Fruit fly (Drosophila melanogaster) whole organism, embryonic: Measurements from ENCODE around the gene CG4586.

Experiments
- CG12236 ChIP-seq: fragments of 200-800 bp; sonication (Bioruptor generic); optimal IDR thresholded peaks from 2 replicates; lab custom pipeline; 2016; ENCODE audit warnings: missing biosample characterization, missing genetic modification characterization
- CG14667 ChIP-seq: fragments of 200-800 bp; sonication (Bioruptor generic); IDR thresholded peaks from 2 replicates; pipeline ENCODE4 v1.3.6; 2022; ENCODE audit warnings: missing biosample characterization, missing genetic modification characterization
- CG15601 ChIP-seq: fragments of 200-800 bp; sonication (Bioruptor generic); optimal IDR thresholded peaks from 3 replicates; lab custom pipeline; 2019; ENCODE audit warnings: missing biosample characterization, mild to moderate bottlenecking, missing genetic modification characterization, moderate library complexity
- CG18011 ChIP-seq: fragments of 200-800 bp; sonication (Bioruptor generic); optimal IDR thresholded peaks from 2 replicates; lab custom pipeline; 2017; ENCODE audit warnings: missing biosample characterization, missing genetic modification characterization, mild to moderate bottlenecking, moderate library complexity, missing genotype
- CG33557 ChIP-seq: fragments of 200-800 bp; sonication (Bioruptor generic); optimal IDR thresholded peaks from 2 replicates; lab custom pipeline; 2019; ENCODE audit warnings: missing biosample characterization, mild to moderate bottlenecking, missing genetic modification characterization, moderate library complexity
- CG42726 ChIP-seq: fragments of 200-800 bp; sonication (Bioruptor generic); IDR thresholded peaks from 2 replicates; pipeline ENCODE4 v1.3.6; 2022; ENCODE audit warnings: missing biosample characterization, missing genetic modification characterization; ENCODE audit not compliant: partially characterized antibody
- CG6272 ChIP-seq: fragments of 200-800 bp; sonication (Bioruptor generic); IDR thresholded peaks from 2 replicates; pipeline ENCODE4 v1.3.6; 2022; ENCODE audit warnings: missing biosample characterization, missing genetic modification characterization
- CG7745 ChIP-seq: fragments of 200-800 bp; sonication (Bioruptor generic); optimal IDR thresholded peaks from 2 replicates; lab custom pipeline; 2018; ENCODE audit warnings: missing biosample characterization, mild to moderate bottlenecking, missing genetic modification characterization, moderate library complexity
- CG7786 ChIP-seq: fragments of 200-800 bp; sonication (Bioruptor generic); optimal IDR thresholded peaks from 2 replicates; lab custom pipeline; 2016; ENCODE audit warnings: missing biosample characterization, missing genetic modification characterization
- CG7839 ChIP-seq: fragments of 200-800 bp; sonication (Bioruptor generic); optimal IDR thresholded peaks from 3 replicates; lab custom pipeline; 2018; ENCODE audit warnings: missing biosample characterization, mild to moderate bottlenecking, missing genetic modification characterization, moderate library complexity
- CG8290 ChIP-seq, 3 experiments: fragments of 200-800 bp; sonication (Bioruptor generic); optimal IDR thresholded peaks; 2 replicates each; lab custom pipeline; 2016 to 2019; ENCODE audit warnings: missing biosample characterization in 3 of 3, missing genetic modification characterization in 3 of 3, mild to moderate bottlenecking in 2 of 3, moderate library complexity in 1 of 3
- CG8924 ChIP-seq: fragments of 200-800 bp; optimal IDR thresholded peaks from 3 replicates; lab custom pipeline; 2019; ENCODE audit warnings: missing biosample characterization, mild to moderate bottlenecking, missing genetic modification characterization, moderate library complexity
- CG9932 ChIP-seq: fragments of 200-800 bp; sonication (Bioruptor generic); IDR thresholded peaks from 2 replicates; pipeline ENCODE4 v1.3.6; 2022; ENCODE audit warnings: missing biosample characterization, missing genetic modification characterization
- CoRest ChIP-seq: fragments of 200-800 bp; sonication (Bioruptor generic); optimal IDR thresholded peaks from 3 replicates; lab custom pipeline; 2018; ENCODE audit warnings: missing biosample characterization, mild to moderate bottlenecking, missing genetic modification characterization, moderate library complexity
- Dref ChIP-seq: fragments of 200-800 bp; sonication (Bioruptor generic); IDR thresholded peaks from 2 replicates; pipeline ENCODE4 v1.3.6; 2022; ENCODE audit warnings: missing biosample characterization, missing genetic modification characterization
- Hsf ChIP-seq: fragments of 200-800 bp; sonication (Bioruptor generic); optimal IDR thresholded peaks from 3 replicates; lab custom pipeline; 2016; ENCODE audit warnings: missing biosample characterization, missing genetic modification characterization
- Jarid2 ChIP-seq: fragments of 200-800 bp; sonication (Bioruptor generic); optimal IDR thresholded peaks from 3 replicates; lab custom pipeline; 2017; ENCODE audit warnings: mild to moderate bottlenecking, missing biosample characterization, missing genetic modification reagents, missing genetic modification characterization
- Meics ChIP-seq: fragments of 200-800 bp; sonication (Bioruptor generic); optimal IDR thresholded peaks from 2 replicates; lab custom pipeline; 2017; ENCODE audit warnings: missing biosample characterization, mild to moderate bottlenecking, missing genetic modification characterization
- Mrtf ChIP-seq: fragments of 200-800 bp; sonication (Bioruptor generic); IDR thresholded peaks from 3 replicates; pipeline ENCODE4 v1.3.6; 2022; ENCODE audit warnings: missing biosample characterization, missing genetic modification characterization
- NC2α ChIP-seq: fragments of 200-800 bp; sonication (Bioruptor generic); optimal IDR thresholded peaks from 2 replicates; lab custom pipeline; 2016; ENCODE audit warnings: missing biosample characterization, missing genetic modification characterization
- NfI ChIP-seq: fragments of 200-800 bp; sonication (Bioruptor generic); optimal IDR thresholded peaks from 3 replicates; lab custom pipeline; 2018; ENCODE audit warnings: missing biosample characterization, mild to moderate bottlenecking, missing genetic modification characterization, moderate library complexity
- Rfx ChIP-seq: fragments of 200-800 bp; sonication (Bioruptor generic); IDR thresholded peaks from 2 replicates; pipeline ENCODE4 v1.3.6; 2022; ENCODE audit warnings: missing biosample characterization, missing genetic modification characterization
- Sry-β ChIP-seq: fragments of 200-800 bp; sonication (Bioruptor generic); optimal IDR thresholded peaks from 2 replicates; lab custom pipeline; 2018; ENCODE audit warnings: missing biosample characterization, mild to moderate bottlenecking, missing genetic modification characterization, moderate library complexity
- Tbp ChIP-seq: fragments of >200 bp; optimal IDR thresholded peaks from 2 replicates; lab custom pipeline; 2018; ENCODE audit warnings: missing biosample characterization, missing genetic modification characterization
- ab ChIP-seq: fragments of 200-800 bp; sonication (Bioruptor generic); optimal IDR thresholded peaks from 2 replicates; lab custom pipeline; 2016; ENCODE audit warnings: missing biosample characterization, missing genetic modification characterization
- ac ChIP-seq: fragments of 200-800 bp; sonication (Bioruptor generic); optimal IDR thresholded peaks from 3 replicates; lab custom pipeline; 2017; ENCODE audit warnings: missing biosample characterization, mild to moderate bottlenecking, missing genetic modification characterization
- bab2 ChIP-seq: fragments of 200-800 bp; sonication (Bioruptor generic); optimal IDR thresholded peaks from 2 replicates; lab custom pipeline; 2016; ENCODE audit warnings: missing biosample characterization, missing genetic modification characterization
- caup ChIP-seq: fragments of 200-800 bp; sonication (Bioruptor generic); optimal IDR thresholded peaks from 3 replicates; lab custom pipeline; 2017; ENCODE audit warnings: missing biosample characterization, mild to moderate bottlenecking, missing genetic modification characterization, moderate library complexity; ENCODE audit not compliant: severe bottlenecking
- crol ChIP-seq: fragments of 200-800 bp; sonication (Bioruptor generic); IDR thresholded peaks from 2 replicates; pipeline ENCODE4 v1.3.6; 2022; ENCODE audit warnings: missing biosample characterization, missing genetic modification characterization
- dm ChIP-seq: fragments of 200-800 bp; sonication (Bioruptor generic); optimal IDR thresholded peaks from 3 replicates; lab custom pipeline; 2016; ENCODE audit warnings: missing biosample characterization, missing genetic modification characterization
- fd3F ChIP-seq: fragments of 200-800 bp; sonication (Bioruptor generic); optimal IDR thresholded peaks from 2 replicates; lab custom pipeline; 2018; ENCODE audit warnings: missing biosample characterization, mild to moderate bottlenecking, missing genetic modification characterization, moderate library complexity
- fd96Cb ChIP-seq: fragments of 200-800 bp; sonication (Bioruptor generic); optimal IDR thresholded peaks from 2 replicates; lab custom pipeline; 2018; ENCODE audit warnings: missing biosample characterization, mild to moderate bottlenecking, missing genetic modification characterization, moderate library complexity
- gcm ChIP-seq: fragments of 200-800 bp; sonication (Bioruptor generic); optimal IDR thresholded peaks from 2 replicates; lab custom pipeline; 2019; ENCODE audit warnings: missing biosample characterization, mild to moderate bottlenecking, missing genetic modification characterization, moderate library complexity
- ham ChIP-seq: fragments of 200-800 bp; sonication (Bioruptor generic); IDR thresholded peaks from 2 replicates; pipeline ENCODE4 v1.3.6; 2022; ENCODE audit warnings: missing biosample characterization, missing genetic modification characterization
- hbn ChIP-seq: fragments of 200-800 bp; sonication (Bioruptor generic); IDR thresholded peaks from 2 replicates; pipeline ENCODE4 v1.3.6; 2022; ENCODE audit warnings: missing biosample characterization, missing genetic modification characterization; ENCODE audit not compliant: partially characterized antibody
- peb ChIP-seq: fragments of 200-800 bp; sonication (Bioruptor generic); IDR thresholded peaks from 2 replicates; pipeline ENCODE4 v1.3.6; 2022; ENCODE audit warnings: missing biosample characterization, missing genetic modification characterization
- phol ChIP-seq: fragments of 200-800 bp; sonication (Bioruptor generic); optimal IDR thresholded peaks from 3 replicates; lab custom pipeline; 2018; ENCODE audit warnings: missing biosample characterization, mild to moderate bottlenecking, missing genetic modification characterization, moderate library complexity
- schlank ChIP-seq: fragments of 200-800 bp; sonication (Bioruptor generic); optimal IDR thresholded peaks from 2 replicates; lab custom pipeline; 2018; ENCODE audit warnings: missing biosample characterization, mild to moderate bottlenecking, missing genetic modification characterization
- slou ChIP-seq: fragments of 200-800 bp; sonication (Bioruptor generic); optimal IDR thresholded peaks from 3 replicates; lab custom pipeline; 2016; ENCODE audit warnings: missing biosample characterization, missing genetic modification characterization
- sob ChIP-seq: fragments of 200-800 bp; sonication (Bioruptor generic); IDR thresholded peaks from 2 replicates; pipeline ENCODE4 v1.3.6; 2022; ENCODE audit warnings: missing biosample characterization, missing genetic modification characterization
- tll ChIP-seq, 2 experiments: fragments of 200-800 bp in 1 of 2; fragments of >200 bp in 1 of 2; sonication (Bioruptor generic) in 1 of 2; optimal IDR thresholded peaks; 2 replicates each; lab custom pipeline; 2017 to 2019; ENCODE audit warnings: missing biosample characterization in 2 of 2, missing genetic modification characterization in 2 of 2, mild to moderate bottlenecking in 1 of 2, moderate library complexity in 1 of 2
- unc-4 ChIP-seq: fragments of 200-800 bp; sonication (Bioruptor generic); IDR thresholded peaks from 2 replicates; pipeline ENCODE4 v1.3.6; 2022; ENCODE audit warnings: missing biosample characterization, missing genetic modification characterization; ENCODE audit not compliant: partially characterized antibody
- vvl ChIP-seq: fragments of 200-800 bp; sonication (Bioruptor generic); IDR thresholded peaks from 2 replicates; pipeline ENCODE4 v1.3.6; 2022; ENCODE audit warnings: missing biosample characterization, missing genetic modification characterization

CG4586 gene

dm6 chrX:6969364-6970137, at the start of gene CG4586 (continued):
- TF ChIP-seq ab (peak; percentile 55), ac (GFP tag; lab: Kevin White, UChicago) (peak; percentile 66), Dref (no peak; the same call in 1 of the 2 replicates), CG18011 (GFP tag; lab: Kevin White, UChicago) (peak; percentile 88), vvl (peak; percentile 98), unc-4 (no peak), CG14667 (peak; percentile 68), gcm (peak; percentile 95), Meics (peak; percentile 97), sob (GFP tag; lab: Robert Waterston, UW) (peak; percentile 95), CoRest (tag; lab: Kevin White, UChicago) (peak; percentile 87), phol (peak; percentile 89), CG8290 (GFP tag; optimal IDR thresholded peaks at IDR 0.05; lab: Kevin White, UChicago) (peak; percentile 80), CG8290 (tag; optimal IDR thresholded peaks at IDR 0.05; lab: Kevin White, UChicago) (peak; percentile 62 to 99), hbn (no peak), Jarid2 (GFP tag; lab: Kevin White, UChicago) (peak; percentile 81), NfI (GFP tag; lab: Kevin White, UChicago) (peak; percentile 95), CG33557 (GFP tag; lab: Kevin White, UChicago) (peak; percentile 55), slou (GFP tag; lab: Kevin White, UChicago) (peak; percentile 75), tll (GFP tag; optimal IDR thresholded peaks at IDR 0.05; lab: Kevin White, UChicago) (no peak), fd3F (GFP tag; lab: Kevin White, UChicago) (peak; percentile 89), Mrtf (peak; percentile 90), CG7745 (no peak), Rfx (GFP tag; lab: Robert Waterston, UW) (peak; percentile 96), schlank (peak; percentile 96), fd96Cb (peak; percentile 87), CG7786 (GFP tag; lab: Kevin White, UChicago) (peak; percentile 95), dm (GFP tag; lab: Kevin White, UChicago) (peak; percentile 89), NC2α (GFP tag; lab: Kevin White, UChicago) (peak; percentile 89), CG15601 (tag; lab: Kevin White, UChicago) (peak; percentile 85), Sry-β (GFP tag; lab: Kevin White, UChicago) (peak; percentile 39), Tbp (no peak), bab2 (GFP tag; lab: Kevin White, UChicago) (peak; percentile 94), ham (GFP tag; lab: Robert Waterston, UW) (peak; percentile 78; the same call in 1 of the 2 replicates), caup (GFP tag; lab: Kevin White, UChicago) (peak; percentile 97), peb (peak; percentile 77), crol (GFP tag; lab: Robert Waterston, UW) (0 out of 2 replicates have a peak, but pooled peaks have one; percentile 31), CG42726 (GFP tag; lab: Robert Waterston, UW) (no peak), CG7839 (tag; lab: Kevin White, UChicago) (peak; percentile 95), CG12236 (GFP tag; lab: Kevin White, UChicago) (peak; percentile 92), CG6272 (GFP tag; lab: Robert Waterston, UW) (peak; percentile 68), CG9932 (GFP tag; lab: Robert Waterston, UW) (peak; percentile 88), CG8924 (tag; lab: Kevin White, UChicago) (peak; percentile 95), Hsf (GFP tag; lab: Kevin White, UChicago) (peak; percentile 95)
